Worm (Caenorhabditis elegans) whole organism, L2 larva: Measurements from ENCODE around the gene T19H12.2.

Source experiments
- ama-1 ChIP-seq: fragments of 150-350 bp; optimal IDR thresholded peaks from 2 replicates; lab custom pipeline; 2018; ENCODE audit warnings: inconsistent platforms
- fos-1 ChIP-seq: fragments of 150-350 bp; optimal IDR thresholded peaks from 2 replicates; lab custom pipeline; 2014; ENCODE audit warnings: missing biosample characterization, missing genetic modification characterization
- lin-11 ChIP-seq: fragments of 150-350 bp; sonication (generic microtip); optimal IDR thresholded peaks from 2 replicates; lab custom pipeline; 2014; ENCODE audit warnings: missing biosample characterization, missing genetic modification characterization, inconsistent platforms, mixed read lengths
- nhr-11 ChIP-seq: fragments of 150-350 bp; optimal IDR thresholded peaks from 2 replicates; lab custom pipeline; 2014; ENCODE audit warnings: missing biosample characterization, missing genetic modification characterization
- nhr-12 ChIP-seq: fragments of 150-350 bp; optimal IDR thresholded peaks from 2 replicates; lab custom pipeline; 2014; ENCODE audit warnings: missing biosample characterization, missing genetic modification characterization
- nhr-237 ChIP-seq: fragments of 150-350 bp; optimal IDR thresholded peaks from 2 replicates; lab custom pipeline; 2014; ENCODE audit warnings: missing biosample characterization, missing genetic modification characterization
- nhr-77 ChIP-seq: fragments of 150-350 bp; optimal IDR thresholded peaks from 2 replicates; lab custom pipeline; 2014; ENCODE audit warnings: missing biosample characterization, missing genetic modification characterization
- skn-1 ChIP-seq: sonication (generic microtip); optimal IDR thresholded peaks from 2 replicates; lab custom pipeline; 2017; ENCODE audit warnings: missing biosample characterization, missing genetic modification characterization
- sma-3 ChIP-seq: sonication (generic microtip); optimal IDR thresholded peaks from 2 replicates; lab custom pipeline; 2016; ENCODE audit warnings: missing genetic modification reagents, missing genetic modification characterization, missing compliant biosample characterization
- snpc-4 ChIP-seq: fragments of 150-350 bp; optimal IDR thresholded peaks from 2 replicates; lab custom pipeline; 2014; ENCODE audit warnings: missing biosample characterization, missing genetic modification characterization
- unc-39 ChIP-seq: fragments of 150-350 bp; optimal IDR thresholded peaks from 2 replicates; lab custom pipeline; 2014; ENCODE audit warnings: missing biosample characterization, missing genetic modification characterization
- ztf-4 ChIP-seq: fragments of 150-350 bp; optimal IDR thresholded peaks from 2 replicates; lab custom pipeline; 2014; ENCODE audit warnings: missing biosample characterization, missing genetic modification characterization

DNA sequence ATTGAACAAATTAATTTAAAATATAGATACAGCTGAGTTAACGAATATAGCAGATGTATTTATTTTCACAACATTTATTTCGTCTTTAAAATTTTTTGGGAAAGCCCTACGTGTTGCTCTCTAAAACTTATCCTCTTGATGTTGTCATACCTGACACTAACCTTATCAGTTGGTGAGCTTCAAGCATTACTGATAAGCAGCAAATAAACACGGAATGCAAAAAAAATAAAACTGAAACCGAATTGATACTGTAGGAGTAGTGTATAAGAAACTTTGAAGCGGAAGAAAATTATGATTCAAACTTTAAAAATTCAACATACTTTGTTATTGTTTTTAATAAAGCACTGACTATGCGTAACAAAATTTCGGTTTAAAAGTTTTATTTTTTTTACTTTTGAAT lies 44.9 kb downstream of the T19H12.2 start:
- TF ChIP-seq nhr-11 (tag; lab: Kevin White, UChicago): no peak
- no peak for TF ChIP-seq unc-39 (tag; lab: Kevin White, UChicago)
- no peak for TF ChIP-seq nhr-12 (tag; lab: Kevin White, UChicago)
- TF ChIP-seq ama-1: no peak
- no peak for TF ChIP-seq nhr-237 (tag; lab: Kevin White, UChicago)
- TF ChIP-seq snpc-4 (tag; lab: Kevin White, UChicago): no peak
- TF ChIP-seq ztf-4 (tag; lab: Kevin White, UChicago): no peak
- TF ChIP-seq nhr-77 (tag; lab: Kevin White, UChicago): no peak
- no peak for TF ChIP-seq skn-1 (tag; lab: Kevin White, UChicago)
- no peak for TF ChIP-seq sma-3 (GFP tag; lab: Kevin White, UChicago)
- TF ChIP-seq lin-11 (tag; lab: Kevin White, UChicago): no peak
- peak; percentile 30 for TF ChIP-seq fos-1
